Worm (Caenorhabditis elegans): Measurements from ENCODE around the gene T27E7.3.
"Not testable (repeated sequence)": the region's sequence is repeated elsewhere in the genome, so short reads cannot be mapped to it uniquely, and the experiment has no call there.

The T27E7.3 gene

ce11 chrIV:14551870-14552269 lies 23.1 kb downstream of the T27E7.3 start, which contains the start of gene pals-30:
TSS of gene pals-30 (minus strand) at chrIV:14551970.
- not testable (repeated sequence) for TF ChIP-seq pqm-1 (tag; optimal IDR thresholded peaks at IDR 0.05); nhr-12 (tag; optimal IDR thresholded peaks at IDR 0.05); snu-23 (GFP tag; optimal IDR thresholded peaks at IDR 0.05)

ce11 chrIV:14554788-14555187 lies 26.0 kb downstream of the T27E7.3 start, which contains the start of gene Y57G11B.6:
TSS of gene Y57G11B.6 (minus strand) at chrIV:14554888.
- TF ChIP-seq ceh-88 (GFP tag; IDR thresholded peaks at IDR 0.05) (no peak), nhr-11 (tag; optimal IDR thresholded peaks at IDR 0.05) (no peak), F16B12.6 (tag; optimal IDR thresholded peaks at IDR 0.05) (no peak), xbp-1 (tag; optimal IDR thresholded peaks at IDR 0.05) (no peak), fos-1 (tag; optimal IDR thresholded peaks at IDR 0.05) (no peak), ztf-4 (tag; optimal IDR thresholded peaks at IDR 0.05) (no peak), lir-3 (tag; optimal IDR thresholded peaks at IDR 0.05; ENCODE audit: poor library complexity) (no peak), ets-5 (GFP tag; IDR thresholded peaks at IDR 0.05) (no peak), lsy-2 (tag; optimal IDR thresholded peaks at IDR 0.05) (no peak), aha-1 (tag; optimal IDR thresholded peaks at IDR 0.05) (no peak), unc-98 (GFP tag; IDR thresholded peaks at IDR 0.05) (no peak), efl-3 (GFP tag; optimal IDR thresholded peaks at IDR 0.05) (no peak), snpc-4 (tag; optimal IDR thresholded peaks at IDR 0.05) (no peak), sptf-1 (tag; optimal IDR thresholded peaks at IDR 0.05) (no peak), nhr-28 (tag; optimal IDR thresholded peaks at IDR 0.05) (no peak), snu-23 (GFP tag; optimal IDR thresholded peaks at IDR 0.05) (no peak), nhr-71 (tag; optimal IDR thresholded peaks at IDR 0.05) (no peak), pqm-1 (tag; optimal IDR thresholded peaks at IDR 0.05) (no peak), pax-3 (tag; optimal IDR thresholded peaks at IDR 0.05) (no peak), nhr-20 (tag; optimal IDR thresholded peaks at IDR 0.05) (no peak)

ce11 chrIV:14557642-14558041 lies 28.8 kb downstream of the T27E7.3 start:
- TF ChIP-seq fkh-8 (tag; optimal IDR thresholded peaks at IDR 0.05) (peak; percentile 69), nhr-85 (tag) (no peak)

ce11 chrIV:14559267-14559666 lies 30.4 kb downstream of the T27E7.3 start:
- no peak for TF ChIP-seq lir-3 (tag; optimal IDR thresholded peaks at IDR 0.05; ENCODE audit: poor library complexity)
- TF ChIP-seq pax-3 (tag; optimal IDR thresholded peaks at IDR 0.05), result no peak
- TF ChIP-seq ztf-11 (tag; optimal IDR thresholded peaks at IDR 0.05), result no peak
- TF ChIP-seq efl-3 (GFP tag; optimal IDR thresholded peaks at IDR 0.05), result no peak
- no peak for TF ChIP-seq fkh-10 (GFP tag; optimal IDR thresholded peaks at IDR 0.05)
- no peak for TF ChIP-seq unc-86 (tag; optimal IDR thresholded peaks at IDR 0.05)
- TF ChIP-seq lsy-2 (tag; optimal IDR thresholded peaks at IDR 0.05), result no peak
- no peak for TF ChIP-seq zip-4 (GFP tag; optimal IDR thresholded peaks at IDR 0.05)
- TF ChIP-seq nhr-76 (tag; optimal IDR thresholded peaks at IDR 0.05), result no peak
- TF ChIP-seq nhr-84 (tag; optimal IDR thresholded peaks at IDR 0.05), result no peak
- TF ChIP-seq elt-2 (tag; optimal IDR thresholded peaks at IDR 0.05), result peak; percentile 15
- no peak for TF ChIP-seq nhr-90 (tag; optimal IDR thresholded peaks at IDR 0.05; ENCODE audit: poor library complexity)
- no peak for TF ChIP-seq jun-1 (tag; optimal IDR thresholded peaks at IDR 0.05)
- TF ChIP-seq lin-15B (tag; optimal IDR thresholded peaks at IDR 0.05), result no peak
- no peak for TF ChIP-seq ces-1 (GFP tag; optimal IDR thresholded peaks at IDR 0.05)
- no peak for TF ChIP-seq nhr-19 (GFP tag; conservative IDR thresholded peaks at IDR 0.05)
- TF ChIP-seq efl-1 (optimal IDR thresholded peaks at IDR 0.05), result no peak
- peak in 1 of 2 experiments; percentile 31 for TF ChIP-seq efl-1 (GFP tag; optimal IDR thresholded peaks at IDR 0.05 in 1 of 2)

ce11 chrIV:14561677-14562076 lies 32.9 kb downstream of the T27E7.3 start:
- peak; percentile 81 for TF ChIP-seq elt-2 (tag; optimal IDR thresholded peaks at IDR 0.05)
- TF ChIP-seq nhr-85 (tag), result peak; percentile 16
- TF ChIP-seq ceh-90 (tag; optimal IDR thresholded peaks at IDR 0.05), result no peak

Data from whole organism, L1 larva.